Fruit fly (Drosophila melanogaster) whole organism, wandering third instar larva: ENCODE data around the gene bam.

Source experiments
- Dfd ChIP-seq: fragments of >200 bp; optimal IDR thresholded peaks from 2 replicates; lab custom pipeline; 2017; ENCODE audit warnings: missing biosample characterization, missing genetic modification characterization
- GATAd ChIP-seq: sonication (Bioruptor generic); optimal IDR thresholded peaks from 2 replicates; lab custom pipeline; 2016; ENCODE audit warnings: missing biosample characterization, missing genetic modification characterization
- OdsH ChIP-seq: fragments of 200-800 bp; sonication (Bioruptor generic); optimal IDR thresholded peaks from 2 replicates; lab custom pipeline; 2016; ENCODE audit warnings: missing biosample characterization, mild to moderate bottlenecking, missing genetic modification characterization
- br ChIP-seq: fragments of 200-800 bp; sonication (Bioruptor generic); optimal IDR thresholded peaks from 2 replicates; lab custom pipeline; 2016; ENCODE audit warnings: missing biosample characterization, missing genetic modification characterization
- h ChIP-seq: fragments of 200-800 bp; sonication (Bioruptor generic); optimal IDR thresholded peaks from 3 replicates; lab custom pipeline; 2016; ENCODE audit warnings: missing biosample characterization, mild to moderate bottlenecking, missing genetic modification characterization
- psq ChIP-seq: fragments of 200-800 bp; sonication (Bioruptor generic); optimal IDR thresholded peaks from 3 replicates; lab custom pipeline; 2017; ENCODE audit warnings: missing biosample characterization, mild to moderate bottlenecking, missing genetic modification characterization, moderate library complexity
- rgr ChIP-seq: fragments of 200-800 bp; sonication (Bioruptor generic); optimal IDR thresholded peaks from 3 replicates; lab custom pipeline; 2016; ENCODE audit warnings: missing biosample characterization, mild to moderate bottlenecking, missing genetic modification characterization

DNA sequence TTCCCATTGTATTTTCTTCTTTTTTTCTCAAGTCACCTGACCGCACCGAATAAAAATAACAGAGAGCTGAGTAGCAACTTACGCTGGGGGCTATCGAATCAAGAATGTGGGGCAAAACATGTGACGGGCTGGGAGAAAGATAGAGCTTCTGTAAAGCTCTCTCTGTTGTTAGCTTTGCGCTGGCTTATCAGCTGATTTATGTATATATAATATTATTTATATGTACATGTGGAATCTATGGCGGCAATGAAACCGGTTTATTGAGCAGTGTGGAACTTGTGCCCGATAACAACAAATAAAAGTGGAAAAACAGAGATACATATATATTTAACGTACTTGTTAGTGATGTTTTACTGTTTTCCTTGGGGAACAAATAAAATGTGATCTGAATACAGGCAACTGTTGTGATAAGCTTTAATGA, 48.0 kb upstream of the bam start, which contains the start of gene CG31098:
- TF ChIP-seq GATAd (GFP tag; lab: Kevin White, UChicago) (no peak), Dfd (GFP tag; lab: Kevin White, UChicago) (no peak), OdsH (GFP tag; lab: Kevin White, UChicago) (peak; percentile 16), psq (GFP tag; lab: Kevin White, UChicago) (no peak), br (GFP tag; lab: Kevin White, UChicago) (no peak), rgr (peak; percentile 21), h (peak; percentile 64)
